Fruit fly (Drosophila melanogaster) S2 (cell line): ENCODE measurements around the gene Sodh1.

Experiments used
- CG8478 ChIP-seq: fragments of >200 bp; optimal IDR thresholded peaks from 2 replicates; lab custom pipeline; 2018
- CTCF ChIP-seq, 2 experiments: fragments of >200 bp; optimal IDR thresholded peaks; 2 replicates each; lab custom pipeline; 2018

DNA sequence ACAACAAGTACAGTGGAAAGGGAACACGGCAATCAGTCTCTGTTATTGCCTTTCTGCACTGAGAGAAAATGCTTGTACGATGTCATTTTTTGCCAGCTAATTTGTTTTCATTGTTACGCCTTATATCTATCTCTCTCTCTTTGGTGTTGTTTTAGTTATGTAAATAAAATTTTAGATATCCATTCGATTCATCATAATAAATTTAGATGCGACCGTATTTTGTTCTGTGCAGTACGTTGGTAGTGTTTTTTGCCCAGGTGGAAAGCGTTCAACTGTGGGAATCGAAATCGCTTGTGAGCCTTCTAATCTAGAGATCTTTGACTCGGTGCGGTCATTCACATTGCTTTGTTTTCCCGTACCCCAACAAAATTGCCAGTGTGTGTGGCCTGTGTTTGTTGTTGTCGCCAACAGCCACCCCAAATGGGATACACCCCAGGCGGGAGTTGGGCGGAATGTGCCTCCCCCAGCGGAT lies 23.6 kb downstream of the Sodh1 start:
- TF ChIP-seq CTCF (optimal IDR thresholded peaks at IDR 0.05; lab: Kevin White, UChicago) (no peak), CG8478 (lab: Kevin White, UChicago) (no peak)
